Fruit fly (Drosophila melanogaster): ENCODE results near the gene CHMP2B.

CHMP2B gene

DNA sequence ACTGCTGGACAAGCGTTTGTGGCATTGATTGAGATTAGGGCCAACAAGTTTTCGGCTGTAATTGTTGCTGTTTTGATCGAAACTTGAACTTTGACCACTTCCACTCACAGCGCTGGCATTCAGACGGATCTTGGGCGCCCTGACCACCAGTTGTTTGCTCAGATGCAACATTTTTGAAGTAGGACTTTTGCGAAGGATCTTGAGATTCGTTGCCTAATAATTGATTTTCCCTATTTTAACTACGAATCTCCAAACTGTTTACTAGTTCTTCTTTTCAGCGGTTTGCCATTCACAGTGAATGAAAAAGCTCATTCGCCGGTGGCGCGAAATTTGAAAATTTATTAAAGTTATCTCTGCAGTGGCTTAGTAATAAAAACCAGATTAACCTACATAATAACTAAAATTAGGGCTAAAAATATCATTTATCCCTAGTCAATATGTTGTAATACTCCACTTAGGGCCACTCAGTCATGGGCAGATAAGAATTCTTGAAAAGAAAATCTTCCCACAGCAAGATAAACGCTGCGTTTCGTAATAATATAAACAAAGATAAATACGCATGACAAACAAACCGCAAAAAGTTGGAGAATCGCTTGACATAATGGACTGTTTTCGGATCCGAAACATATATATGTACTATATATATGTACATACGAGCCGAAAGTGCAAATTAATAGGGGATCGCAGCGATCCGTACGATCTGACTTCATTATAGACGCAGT, 2.1 kb downstream of the CHMP2B start, which contains the start of the genes Dhrs4 and Gdap1:
Gene Dhrs4 (minus strand): TSS at position 267 of the 722 bp plus-strand sequence.
Gene Gdap1 (plus strand): TSS at position 574 of the 722 bp plus-strand sequence.
- no peak for TF ChIP-seq CG14965 (GFP tag; optimal IDR thresholded peaks at IDR 0.05; ENCODE audit: borderline replicate concordance)
- TF ChIP-seq CG9609 (GFP tag; optimal IDR thresholded peaks at IDR 0.05): no peak
- peak in 1 of 2 experiments; percentile 44 for TF ChIP-seq Pdp1 (GFP tag; optimal IDR thresholded peaks at IDR 0.05)
- no peak for TF ChIP-seq grn (GFP tag; optimal IDR thresholded peaks at IDR 0.05)
- no peak for TF ChIP-seq zen2 (GFP tag; IDR thresholded peaks at IDR 0.05; ENCODE audit: partially characterized antibody)
- no peak for TF ChIP-seq CG15269 (tag; optimal IDR thresholded peaks at IDR 0.05)
- TF ChIP-seq Xbp1 (GFP tag; optimal IDR thresholded peaks at IDR 0.05): no peak
- TF ChIP-seq cg (GFP tag; optimal IDR thresholded peaks at IDR 0.05): no peak
- TF ChIP-seq crp (GFP tag; optimal IDR thresholded peaks at IDR 0.05): peak in 1 of 2 experiments; percentile 67
- no peak for TF ChIP-seq CG14441 (GFP tag; IDR thresholded peaks at IDR 0.05)
- peak in 1 of 2 experiments; percentile 93 for TF ChIP-seq Hr78 (GFP tag; optimal IDR thresholded peaks at IDR 0.05)
- TF ChIP-seq YL-1 (GFP tag; optimal IDR thresholded peaks at IDR 0.05): no peak
- peak; percentile 64 for TF ChIP-seq sens (GFP tag)
- no peak for TF ChIP-seq CG42726 (GFP tag; IDR thresholded peaks at IDR 0.05; ENCODE audit: partially characterized antibody)
- no peak for TF ChIP-seq row (GFP tag; IDR thresholded peaks at IDR 0.05)
- peak; percentile 96 for TF ChIP-seq CG15514 (GFP tag; optimal IDR thresholded peaks at IDR 0.05)
- TF ChIP-seq CG14667 (GFP tag; IDR thresholded peaks at IDR 0.05): no peak
- no peak for TF ChIP-seq zfh2 (GFP tag; optimal IDR thresholded peaks at IDR 0.05)
- no peak for TF ChIP-seq toy (GFP tag; IDR thresholded peaks at IDR 0.05)
- no peak for TF ChIP-seq Trl (optimal IDR thresholded peaks at IDR 0.05)
- TF ChIP-seq Trl (GFP tag; optimal IDR thresholded peaks at IDR 0.05): no peak
- TF ChIP-seq nom (GFP tag; optimal IDR thresholded peaks at IDR 0.05): peak; percentile 79
- no peak for TF ChIP-seq her (GFP tag; optimal IDR thresholded peaks at IDR 0.05)
- TF ChIP-seq wek (GFP tag; optimal IDR thresholded peaks at IDR 0.05): no peak
- peak; percentile 89 for TF ChIP-seq E2f2 (GFP tag; IDR thresholded peaks at IDR 0.05)
- TF ChIP-seq ash1 (GFP tag; optimal IDR thresholded peaks at IDR 0.05): no peak
- no peak for TF ChIP-seq CG6854 (GFP tag; optimal IDR thresholded peaks at IDR 0.05)
- TF ChIP-seq en (GFP tag; optimal IDR thresholded peaks at IDR 0.05): no peak
- no peak for TF ChIP-seq sug (tag; optimal IDR thresholded peaks at IDR 0.05)
- no peak for TF ChIP-seq bowl (GFP tag; IDR thresholded peaks at IDR 0.05)
- no peak for TF ChIP-seq Fer2 (tag; optimal IDR thresholded peaks at IDR 0.05)
- TF ChIP-seq exex (tag; optimal IDR thresholded peaks at IDR 0.05): peak; percentile 14
- TF ChIP-seq Fer1 (GFP tag; optimal IDR thresholded peaks at IDR 0.05): peak; percentile 42
- no peak for TF ChIP-seq CG1603 (tag; optimal IDR thresholded peaks at IDR 0.05)
- TF ChIP-seq Dp (GFP tag; optimal IDR thresholded peaks at IDR 0.05): peak; percentile 87
- no peak for TF ChIP-seq CG10565 (GFP tag; optimal IDR thresholded peaks at IDR 0.05)
- no peak for TF ChIP-seq tup (GFP tag; optimal IDR thresholded peaks at IDR 0.05)
- no peak for TF ChIP-seq CG4282 (GFP tag; optimal IDR thresholded peaks at IDR 0.05)
- no peak for TF ChIP-seq bigmax (GFP tag; optimal IDR thresholded peaks at IDR 0.05)
- peak in 1 of 2 experiments; percentile 53 for TF ChIP-seq bsh (GFP tag; optimal IDR thresholded peaks at IDR 0.05)
- no peak for TF ChIP-seq CG9817 (tag; optimal IDR thresholded peaks at IDR 0.05)
- no peak for TF ChIP-seq HmgD (GFP tag; optimal IDR thresholded peaks at IDR 0.05)
- TF ChIP-seq CG8924 (tag; optimal IDR thresholded peaks at IDR 0.05): no peak
- no peak for TF ChIP-seq HLH54F (GFP tag; optimal IDR thresholded peaks at IDR 0.05)
- no peak for TF ChIP-seq CG2202 (tag; optimal IDR thresholded peaks at IDR 0.05)
- no peak for TF ChIP-seq CG43689 (GFP tag; IDR thresholded peaks at IDR 0.05)
- no peak for TF ChIP-seq CG1529 (GFP tag; optimal IDR thresholded peaks at IDR 0.05)
- no peak for TF ChIP-seq Poxn (GFP tag; IDR thresholded peaks at IDR 0.05)
- no peak for TF ChIP-seq CG2199 (GFP tag; IDR thresholded peaks at IDR 0.05)

Measured in whole organism, embryonic.